Fruit fly (Drosophila melanogaster): ENCODE data around the gene dl.

The dl gene

dm6 chr2L:17402493-17402892 lies 47.7 kb downstream of the dl start:
- TF ChIP-seq CG3838 (GFP tag; optimal IDR thresholded peaks at IDR 0.05) (no peak), CG6175 (GFP tag; IDR thresholded peaks at IDR 0.05) (0 out of 3 replicates have a peak, but pooled peaks have one; percentile 12), Fer1 (GFP tag; optimal IDR thresholded peaks at IDR 0.05) (no peak), CG4854 (GFP tag; optimal IDR thresholded peaks at IDR 0.05) (no peak), Optix (GFP tag; IDR thresholded peaks at IDR 0.05) (0 out of 3 replicates have a peak, but pooled peaks have one; percentile 21)

dm6 chr2L:17397372-17397771 lies 52.8 kb downstream of the dl start:
- TF ChIP-seq Asciz (GFP tag; optimal IDR thresholded peaks at IDR 0.05) (no peak), wor (GFP tag; IDR thresholded peaks at IDR 0.05) (no peak), ac (GFP tag; optimal IDR thresholded peaks at IDR 0.05) (no peak), Ptx1 (GFP tag; IDR thresholded peaks at IDR 0.05) (no peak), Drgx (GFP tag; IDR thresholded peaks at IDR 0.05) (0 out of 2 replicates have a peak, but pooled peaks have one; percentile 6), dysf (GFP tag; IDR thresholded peaks at IDR 0.05) (0 out of 3 replicates have a peak, but pooled peaks have one; percentile 24), zfh2 (GFP tag; optimal IDR thresholded peaks at IDR 0.05) (no peak)

dm6 chr2L:17394939-17395338 lies 55.2 kb downstream of the dl start:
- no peak for TF ChIP-seq CG15269 (tag; optimal IDR thresholded peaks at IDR 0.05)
- peak; percentile 78 for TF ChIP-seq grn (GFP tag; optimal IDR thresholded peaks at IDR 0.05)
- TF ChIP-seq Camta (GFP tag; optimal IDR thresholded peaks at IDR 0.05): no peak
- TF ChIP-seq danr (GFP tag; IDR thresholded peaks at IDR 0.05): no peak

dm6 chr2L:17390782-17391181 lies 59.4 kb downstream of the dl start:
- no peak for TF ChIP-seq tio (GFP tag; optimal IDR thresholded peaks at IDR 0.05)
- no peak for TF ChIP-seq grau (tag; optimal IDR thresholded peaks at IDR 0.05)
- TF ChIP-seq HHEX (GFP tag; optimal IDR thresholded peaks at IDR 0.05): no peak
- TF ChIP-seq Dad (GFP tag; optimal IDR thresholded peaks at IDR 0.05): no peak
- TF ChIP-seq ato (GFP tag; IDR thresholded peaks at IDR 0.05; ENCODE audit: partially characterized antibody): no peak
- no peak for TF ChIP-seq CG7839 (tag; optimal IDR thresholded peaks at IDR 0.05)
- TF ChIP-seq Sry-δ (GFP tag; optimal IDR thresholded peaks at IDR 0.05): no peak
- TF ChIP-seq CG3281 (GFP tag; optimal IDR thresholded peaks at IDR 0.05): no peak
- TF ChIP-seq org-1 (GFP tag; optimal IDR thresholded peaks at IDR 0.05): no peak
- TF ChIP-seq bab2 (GFP tag; optimal IDR thresholded peaks at IDR 0.05): no peak
- TF ChIP-seq CG18599 (GFP tag; optimal IDR thresholded peaks at IDR 0.05): peak; percentile 6
- no peak for TF ChIP-seq ind (GFP tag; optimal IDR thresholded peaks at IDR 0.05)
- no peak for TF ChIP-seq nau (GFP tag; optimal IDR thresholded peaks at IDR 0.05)
- TF ChIP-seq Sry-β (GFP tag; optimal IDR thresholded peaks at IDR 0.05): no peak
- no peak for TF ChIP-seq CG15269 (tag; optimal IDR thresholded peaks at IDR 0.05)
- no peak for TF ChIP-seq CG7372 (GFP tag; IDR thresholded peaks at IDR 0.05)
- TF ChIP-seq CG4820 (GFP tag; optimal IDR thresholded peaks at IDR 0.05): no peak
- TF ChIP-seq CG10979 (tag; optimal IDR thresholded peaks at IDR 0.05): no peak
- peak; percentile 96 for TF ChIP-seq sd (tag; optimal IDR thresholded peaks at IDR 0.05)
- peak; percentile 28 for TF ChIP-seq Hmr (GFP tag; optimal IDR thresholded peaks at IDR 0.05)
- TF ChIP-seq mirr (GFP tag; optimal IDR thresholded peaks at IDR 0.05): peak; percentile 59
- TF ChIP-seq CG14441 (GFP tag; IDR thresholded peaks at IDR 0.05): 0 out of 2 replicates have a peak, but pooled peaks have one; percentile 23
- TF ChIP-seq CG14667 (GFP tag; IDR thresholded peaks at IDR 0.05): no peak
- peak; percentile 55 for TF ChIP-seq exex (tag; optimal IDR thresholded peaks at IDR 0.05)
- peak; percentile 20; the same call in 1 of the 2 replicates for TF ChIP-seq CG31224 (GFP tag; IDR thresholded peaks at IDR 0.05)
- TF ChIP-seq fd102C (GFP tag; optimal IDR thresholded peaks at IDR 0.05): no peak
- TF ChIP-seq eve (GFP tag; optimal IDR thresholded peaks at IDR 0.05): no peak
- TF ChIP-seq CG4617 (GFP tag; optimal IDR thresholded peaks at IDR 0.05; ENCODE audit: borderline replicate concordance): no peak
- TF ChIP-seq Med (GFP tag): peak; percentile 80
- no peak for TF ChIP-seq ken (GFP tag; IDR thresholded peaks at IDR 0.05)
